Worm (Caenorhabditis elegans) whole organism, mixed stage, embryonic: ENCODE results near the gene msp-142.

Source experiments
- M03D4.4 ChIP-seq: sonication (generic microtip); optimal IDR thresholded peaks from 2 replicates; lab custom pipeline; 2017; ENCODE audit warnings: mild to moderate bottlenecking, missing genetic modification characterization, missing compliant biosample characterization
- bed-3 ChIP-seq: fragments of 200-800 bp; sonication (Bioruptor generic); optimal IDR thresholded peaks from 3 replicates; lab custom pipeline; 2018; ENCODE audit warnings: mild to moderate bottlenecking, missing genetic modification characterization, moderate library complexity, missing compliant biosample characterization
- blmp-1 ChIP-seq: fragments of 150-350 bp; optimal IDR thresholded peaks from 2 replicates; lab custom pipeline; 2014; ENCODE audit warnings: missing biosample characterization, missing genetic modification characterization
- ceh-39 ChIP-seq: fragments of 150-350 bp; optimal IDR thresholded peaks from 2 replicates; lab custom pipeline; 2014; ENCODE audit warnings: missing biosample characterization, missing genetic modification characterization
- ceh-43 ChIP-seq: fragments of 200-800 bp; sonication (Bioruptor generic); optimal IDR thresholded peaks from 2 replicates; lab custom pipeline; 2018; ENCODE audit warnings: mild to moderate bottlenecking, missing genetic modification characterization, moderate library complexity, missing compliant biosample characterization
- ceh-83 ChIP-seq: fragments of 200-800 bp; sonication (Bioruptor generic); optimal IDR thresholded peaks from 2 replicates; lab custom pipeline; 2018; ENCODE audit warnings: mild to moderate bottlenecking, missing genetic modification characterization, missing compliant biosample characterization
- ces-1 ChIP-seq: fragments of 150-350 bp; optimal IDR thresholded peaks from 2 replicates; lab custom pipeline; 2014; ENCODE audit warnings: missing biosample characterization, missing genetic modification reagents, missing genetic modification characterization
- cnd-1 ChIP-seq: fragments of 200-800 bp; sonication (Bioruptor generic); optimal IDR thresholded peaks from 2 replicates; lab custom pipeline; 2018; ENCODE audit warnings: mild to moderate bottlenecking, missing genetic modification characterization, missing compliant biosample characterization
- drap-1 ChIP-seq: fragments of 200-800 bp; sonication (Bioruptor generic); optimal IDR thresholded peaks from 3 replicates; lab custom pipeline; 2018; ENCODE audit warnings: mild to moderate bottlenecking, missing genetic modification characterization, missing compliant biosample characterization
- elt-1 ChIP-seq: sonication (generic microtip); optimal IDR thresholded peaks from 2 replicates; lab custom pipeline; 2017; ENCODE audit warnings: missing genetic modification characterization, mild to moderate bottlenecking, missing compliant biosample characterization, antibody characterized with exemption, moderate library complexity, borderline replicate concordance; ENCODE audit not compliant: insufficient read depth
- elt-3 ChIP-seq: fragments of 150-350 bp; optimal IDR thresholded peaks from 2 replicates; lab custom pipeline; 2014; ENCODE audit warnings: missing biosample characterization, missing genetic modification characterization
- flh-1 ChIP-seq: fragments of 200-800 bp; sonication (Bioruptor generic); optimal IDR thresholded peaks from 2 replicates; lab custom pipeline; 2018; ENCODE audit warnings: mild to moderate bottlenecking, missing genetic modification characterization, moderate library complexity, missing compliant biosample characterization
- ham-2 ChIP-seq: fragments of 200-800 bp; sonication (Bioruptor generic); optimal IDR thresholded peaks from 2 replicates; lab custom pipeline; 2018; ENCODE audit warnings: mild to moderate bottlenecking, missing genetic modification characterization, missing compliant biosample characterization
- hlh-1 ChIP-seq: fragments of 150-350 bp; optimal IDR thresholded peaks from 2 replicates; lab custom pipeline; 2014; ENCODE audit warnings: missing biosample characterization, missing genetic modification reagents, missing genetic modification characterization
- lin-13 ChIP-seq: fragments of 150-350 bp; optimal IDR thresholded peaks from 2 replicates; lab custom pipeline; 2014; ENCODE audit warnings: missing biosample characterization, missing genetic modification characterization
- lin-32 ChIP-seq: fragments of 200-800 bp; sonication (Bioruptor generic); optimal IDR thresholded peaks from 2 replicates; lab custom pipeline; 2018; ENCODE audit warnings: mild to moderate bottlenecking, missing genetic modification characterization, missing compliant biosample characterization
- lsy-2 ChIP-seq: fragments of 150-350 bp; optimal IDR thresholded peaks from 2 replicates; lab custom pipeline; 2014; ENCODE audit warnings: missing biosample characterization, missing genetic modification characterization
- mab-5 ChIP-seq: fragments of 150-350 bp; optimal IDR thresholded peaks from 2 replicates; lab custom pipeline; 2014; ENCODE audit warnings: missing biosample characterization, missing genetic modification characterization
- mep-1 ChIP-seq: fragments of 150-350 bp; optimal IDR thresholded peaks from 2 replicates; lab custom pipeline; 2017; ENCODE audit warnings: missing biosample characterization, missing genetic modification reagents, missing genetic modification characterization, inconsistent platforms
- mls-2 ChIP-seq: sonication (generic microtip); optimal IDR thresholded peaks from 2 replicates; lab custom pipeline; 2016; ENCODE audit warnings: mild to moderate bottlenecking, missing genetic modification characterization, moderate library complexity, missing compliant biosample characterization
- nhr-12 ChIP-seq: fragments of 150-350 bp; optimal IDR thresholded peaks from 2 replicates; lab custom pipeline; 2014; ENCODE audit warnings: missing biosample characterization, missing genetic modification characterization
- nhr-2 ChIP-seq: fragments of 150-350 bp; optimal IDR thresholded peaks from 2 replicates; lab custom pipeline; 2014; ENCODE audit warnings: missing biosample characterization, missing genetic modification characterization
- nhr-237 ChIP-seq: fragments of 150-350 bp; optimal IDR thresholded peaks from 2 replicates; lab custom pipeline; 2014; ENCODE audit warnings: missing biosample characterization, missing genetic modification characterization
- nhr-28 ChIP-seq: fragments of 150-350 bp; optimal IDR thresholded peaks from 2 replicates; lab custom pipeline; 2014; ENCODE audit warnings: missing biosample characterization, missing genetic modification characterization
- nhr-76 ChIP-seq: sonication (generic microtip); optimal IDR thresholded peaks from 2 replicates; lab custom pipeline; 2017; ENCODE audit warnings: missing biosample characterization, missing genetic modification characterization
- pha-4 ChIP-seq: fragments of 150-350 bp; optimal IDR thresholded peaks from 2 replicates; lab custom pipeline; 2018; ENCODE audit warnings: missing biosample characterization, missing genetic modification reagents, missing genetic modification characterization
- sem-2 ChIP-seq: fragments of 200-800 bp; sonication (Bioruptor generic); optimal IDR thresholded peaks from 2 replicates; lab custom pipeline; 2018; ENCODE audit warnings: mild to moderate bottlenecking, missing genetic modification characterization, missing compliant biosample characterization
- snpc-4 ChIP-seq: fragments of 150-350 bp; optimal IDR thresholded peaks from 2 replicates; lab custom pipeline; 2014; ENCODE audit warnings: missing biosample characterization, missing genetic modification characterization
- sptf-1 ChIP-seq: sonication (generic microtip); optimal IDR thresholded peaks from 2 replicates; lab custom pipeline; 2017; ENCODE audit warnings: mild to moderate bottlenecking, missing genetic modification characterization, moderate library complexity, missing compliant biosample characterization
- tbx-8 ChIP-seq: fragments of 200-800 bp; sonication (Bioruptor generic); optimal IDR thresholded peaks from 2 replicates; lab custom pipeline; 2018; ENCODE audit warnings: mild to moderate bottlenecking, missing genetic modification characterization, moderate library complexity, missing compliant biosample characterization
- unc-120 ChIP-seq: sonication (generic microtip); optimal IDR thresholded peaks from 2 replicates; lab custom pipeline; 2017; ENCODE audit warnings: missing genetic modification characterization, missing compliant biosample characterization; ENCODE audit not compliant: poor library complexity, severe bottlenecking
- unc-39 ChIP-seq: fragments of 150-350 bp; optimal IDR thresholded peaks from 2 replicates; lab custom pipeline; 2014; ENCODE audit warnings: missing biosample characterization, missing genetic modification characterization
- unc-62 ChIP-seq: fragments of 150-350 bp; optimal IDR thresholded peaks from 2 replicates; lab custom pipeline; 2014; ENCODE audit warnings: missing biosample characterization, missing genetic modification reagents, missing genetic modification characterization
- zip-8 ChIP-seq: fragments of 150-350 bp; optimal IDR thresholded peaks from 2 replicates; lab custom pipeline; 2014; ENCODE audit warnings: missing biosample characterization, missing genetic modification characterization
- ztf-11 ChIP-seq: fragments of 150-350 bp; optimal IDR thresholded peaks from 2 replicates; lab custom pipeline; 2014; ENCODE audit warnings: missing biosample characterization, missing genetic modification characterization

msp-142 gene

DNA sequence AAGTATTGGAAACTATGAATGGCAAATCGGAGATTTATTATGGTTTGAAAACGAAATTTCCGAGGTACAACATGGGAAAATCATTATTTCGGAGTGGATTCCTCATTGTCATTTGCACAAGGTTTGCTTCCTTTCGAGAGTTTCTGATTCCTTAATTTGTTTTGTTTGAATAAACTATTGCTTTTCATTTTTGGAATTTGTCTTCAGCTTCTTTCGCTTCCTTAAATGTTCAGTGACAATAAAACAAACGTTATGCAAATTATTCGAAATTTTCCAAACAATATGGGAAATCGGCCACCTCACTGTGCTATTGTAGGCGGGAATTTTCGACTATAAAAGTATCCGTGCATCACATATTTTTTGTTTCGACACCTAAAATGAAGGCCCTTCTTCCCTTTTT is 44.1 kb downstream of the msp-142 start, which contains the start of gene nep-25:
Gene nep-25 (plus strand): TSS at position 375 of the 400 bp plus-strand sequence.
- TF ChIP-seq lin-32 (GFP tag; lab: Kevin White, UChicago) (no peak), nhr-28 (tag; lab: Kevin White, UChicago) (no peak), mab-5 (tag; lab: Kevin White, UChicago) (no peak)
- TF ChIP-seq, all 35 proteins: peak for 0

DNA sequence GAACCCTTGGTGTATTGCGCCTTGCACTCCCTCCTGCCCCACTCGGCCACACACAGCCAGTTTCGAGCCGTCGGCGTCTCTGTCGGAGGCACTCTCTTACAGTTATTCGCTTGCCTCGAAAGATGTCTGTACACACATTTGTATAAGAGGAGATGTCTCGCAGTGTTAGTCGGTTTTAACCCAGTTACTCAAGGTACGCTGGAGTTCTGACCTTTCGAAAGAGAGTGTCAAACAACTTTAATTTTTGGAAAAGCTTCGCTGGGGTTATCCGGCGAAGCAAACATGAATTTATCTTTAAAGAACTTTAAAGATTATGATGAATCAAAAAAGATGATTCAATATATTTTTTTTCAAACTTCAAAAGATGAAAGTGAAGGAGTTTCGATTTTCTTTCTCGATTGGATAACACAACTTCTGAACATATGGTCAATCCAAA is 47.0 kb downstream of the msp-142 start:
- TF ChIP-seq lin-13 (peak; percentile 86), unc-39 (tag; lab: Kevin White, UChicago) (peak; percentile 74), snpc-4 (tag; lab: Kevin White, UChicago) (no peak), unc-62 (GFP tag; lab: Kevin White, UChicago) (peak; percentile 90), nhr-2 (peak; percentile 76), drap-1 (GFP tag; lab: Kevin White, UChicago) (peak; percentile 92), nhr-237 (tag; lab: Kevin White, UChicago) (peak; percentile 98), ztf-11 (peak; percentile 80), lsy-2 (peak; percentile 84), nhr-12 (peak; percentile 9), ceh-43 (GFP tag; lab: Kevin White, UChicago) (peak; percentile 73), pha-4 (tag; lab: Kevin White, UChicago) (peak; percentile 97), ceh-83 (GFP tag; lab: Kevin White, UChicago) (peak; percentile 89), flh-1 (GFP tag; lab: Kevin White, UChicago) (peak; percentile 11), nhr-76 (tag; lab: Kevin White, UChicago) (no peak), nhr-28 (tag; lab: Kevin White, UChicago) (peak; percentile 49), sptf-1 (peak; percentile 92), bed-3 (peak; percentile 55), M03D4.4 (tag; lab: Kevin White, UChicago) (peak; percentile 82), blmp-1 (peak; percentile 24), elt-1 (tag; lab: Kevin White, UChicago) (peak; percentile 57), hlh-1 (tag; lab: Kevin White, UChicago) (peak; percentile 81), ces-1 (GFP tag; lab: Kevin White, UChicago) (peak; percentile 100), unc-120 (peak; percentile 92), lin-32 (GFP tag; lab: Kevin White, UChicago) (peak; percentile 64), mab-5 (tag; lab: Kevin White, UChicago) (peak; percentile 92), mep-1 (tag; lab: Kevin White, UChicago) (peak; percentile 99), cnd-1 (tag; lab: Kevin White, UChicago) (peak; percentile 87), elt-3 (tag; lab: Kevin White, UChicago) (peak; percentile 75), zip-8 (no peak), ham-2 (GFP tag; lab: Kevin White, UChicago) (peak; percentile 89), ceh-39 (peak; percentile 92), tbx-8 (GFP tag; lab: Kevin White, UChicago) (peak; percentile 87), mls-2 (tag; lab: Kevin White, UChicago) (peak; percentile 95), sem-2 (GFP tag; lab: Kevin White, UChicago) (peak; percentile 81)

DNA sequence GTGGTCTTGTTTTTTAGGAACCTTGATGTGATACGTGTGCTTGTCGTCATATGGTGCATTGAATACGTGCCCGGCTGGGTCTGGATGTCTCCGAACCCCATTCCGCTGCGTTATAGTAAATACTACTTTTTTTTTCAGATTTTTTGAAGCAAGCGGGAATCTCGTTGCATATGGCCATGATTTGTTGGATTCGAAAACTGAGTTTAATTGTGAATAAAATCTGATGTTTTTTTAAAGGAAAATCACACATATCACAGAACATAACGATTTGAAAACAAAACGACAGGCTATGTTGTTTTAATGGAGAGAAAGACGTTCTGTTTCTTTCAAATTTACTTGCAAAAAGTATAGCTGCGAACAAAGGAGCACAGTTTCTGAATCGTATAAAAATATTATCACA is 47.7 kb downstream of the msp-142 start, which contains the start of the genes ZK1248.17 and H41C03.3:
Gene ZK1248.17 (minus strand): TSS at position 101 of the 400 bp plus-strand sequence.
Gene H41C03.3 (plus strand): TSS at position 337 of the 400 bp plus-strand sequence.
- TF ChIP-seq tbx-8 (GFP tag; lab: Kevin White, UChicago) (no peak), mab-5 (tag; lab: Kevin White, UChicago) (no peak), drap-1 (GFP tag; lab: Kevin White, UChicago) (no peak), snpc-4 (tag; lab: Kevin White, UChicago) (no peak), elt-3 (tag; lab: Kevin White, UChicago) (no peak)
- TF ChIP-seq, all 35 proteins: peak for 0

DNA sequence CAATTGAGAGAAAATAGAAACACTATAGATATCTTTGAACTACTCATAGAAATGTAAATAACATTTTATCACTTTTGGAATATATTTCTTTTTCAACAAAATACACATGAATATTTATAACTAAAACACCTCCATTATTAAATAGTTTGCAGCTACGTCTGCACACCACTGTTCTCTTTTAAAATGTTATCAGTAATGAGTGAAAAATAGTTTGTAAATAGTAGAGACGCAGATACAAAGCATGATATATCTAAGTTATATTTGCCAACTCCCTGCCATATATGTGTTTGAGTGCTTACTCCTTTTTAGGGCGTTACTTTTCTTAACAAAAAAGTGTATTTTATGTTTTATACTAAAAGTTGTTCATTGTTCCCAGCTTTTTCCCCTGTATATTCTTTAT is 48.5 kb downstream of the msp-142 start:
- TF ChIP-seq bed-3 (no peak), drap-1 (GFP tag; lab: Kevin White, UChicago) (no peak), lin-13 (no peak), M03D4.4 (tag; lab: Kevin White, UChicago) (no peak), unc-120 (no peak), ceh-43 (GFP tag; lab: Kevin White, UChicago) (no peak), blmp-1 (no peak), ztf-11 (no peak), nhr-28 (tag; lab: Kevin White, UChicago) (no peak), mls-2 (tag; lab: Kevin White, UChicago) (no peak), hlh-1 (tag; lab: Kevin White, UChicago) (no peak), lin-32 (GFP tag; lab: Kevin White, UChicago) (no peak)
